Worm (Caenorhabditis elegans): ENCODE results near the gene str-173.
A peak's percentile ranks its signal among the peaks of the same experiment; 100 is the strongest.

The str-173 gene

DNA sequence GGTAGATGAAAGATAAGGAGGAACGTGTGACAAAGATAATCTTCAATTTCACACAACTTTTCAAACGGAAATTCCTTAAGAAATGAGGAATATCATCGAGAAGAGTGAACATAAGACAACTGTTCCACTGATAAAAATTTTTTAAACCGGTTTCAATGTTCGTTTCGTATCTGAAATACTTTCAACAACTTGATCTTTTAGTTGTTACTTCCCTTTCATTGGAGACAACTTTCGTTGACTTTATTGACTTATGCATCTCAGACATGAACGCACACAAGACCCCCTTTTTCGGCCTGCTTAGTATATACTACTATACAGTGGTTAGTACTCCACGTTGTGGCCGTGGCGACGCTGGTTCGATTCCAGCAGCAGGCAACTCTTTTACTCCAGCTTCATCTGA, at the start of gene str-173, which contains the start of gene Y17G9A.4:
TSS of gene str-173 (plus strand) at position 325 of the 400 bp plus-strand sequence.
TSS of gene Y17G9A.4 (minus strand) at position 101 of the 400 bp plus-strand sequence.
- TF ChIP-seq hmg-11 (tag; optimal IDR thresholded peaks at IDR 0.05) (no peak), mdl-1 (tag; optimal IDR thresholded peaks at IDR 0.05) (no peak), mml-1 (tag; optimal IDR thresholded peaks at IDR 0.05) (no peak), nhr-67 (tag; optimal IDR thresholded peaks at IDR 0.05) (no peak)

DNA sequence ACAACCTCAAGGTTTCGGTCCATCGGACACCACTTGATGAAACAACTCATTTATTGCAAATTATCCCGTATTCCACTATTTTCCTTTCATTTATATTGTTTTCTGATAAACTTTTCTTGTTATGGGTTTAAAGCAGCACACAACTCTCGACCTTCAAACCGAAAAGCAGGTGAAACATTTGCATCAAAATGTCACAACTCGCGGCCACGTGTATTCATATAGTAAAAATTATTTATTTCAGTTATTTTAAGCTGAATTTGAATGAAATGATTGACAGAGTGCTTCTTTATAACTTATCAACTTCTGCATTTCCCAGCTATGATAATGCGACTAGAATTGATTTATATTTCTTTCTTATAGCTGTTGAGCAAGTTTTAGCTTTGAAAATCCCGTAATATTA, 49.7 kb upstream of the str-173 start, which contains the start of gene srw-95:
TSS of gene srw-95 (plus strand) at position 213 of the 400 bp plus-strand sequence.
- TF ChIP-seq unc-39 (tag; optimal IDR thresholded peaks at IDR 0.05) (no peak), ztf-4 (tag; optimal IDR thresholded peaks at IDR 0.05) (no peak), hmg-11 (tag; optimal IDR thresholded peaks at IDR 0.05) (no peak), zag-1 (tag; optimal IDR thresholded peaks at IDR 0.05) (no peak), nhr-43 (tag; optimal IDR thresholded peaks at IDR 0.05; ENCODE audit: poor library complexity, severe bottlenecking) (no peak), lin-15B (tag; optimal IDR thresholded peaks at IDR 0.05) (no peak), unc-62 (GFP tag; optimal IDR thresholded peaks at IDR 0.05) (no peak), ZK546.5 (tag; optimal IDR thresholded peaks at IDR 0.05) (no peak), snpc-4 (tag; optimal IDR thresholded peaks at IDR 0.05) (no peak), nhr-11 (tag; optimal IDR thresholded peaks at IDR 0.05) (no peak), fkh-10 (GFP tag; optimal IDR thresholded peaks at IDR 0.05) (no peak), nhr-12 (tag; optimal IDR thresholded peaks at IDR 0.05) (no peak)

DNA sequence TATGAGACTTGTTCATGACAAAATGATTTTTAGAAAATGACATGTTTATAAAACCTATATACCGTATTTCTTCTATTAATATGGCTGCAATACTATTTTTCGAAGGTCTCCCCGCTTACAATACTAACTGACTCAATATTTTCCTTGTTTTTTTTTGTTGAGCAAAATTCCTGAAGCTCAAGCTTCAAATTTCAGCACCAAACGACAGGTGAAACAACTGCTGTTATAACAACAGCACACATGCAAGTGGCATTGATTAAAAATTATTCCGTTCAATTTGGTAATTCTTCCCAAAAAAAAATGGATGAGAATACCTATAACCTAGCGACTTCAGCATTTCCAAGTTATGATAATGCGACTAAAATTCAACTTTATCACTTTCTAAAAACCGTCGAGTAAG, 47.4 kb upstream of the str-173 start, which contains the start of gene srw-94:
TSS of gene srw-94 (plus strand) at position 301 of the 400 bp plus-strand sequence.
- TF ChIP-seq ztf-11 (tag; optimal IDR thresholded peaks at IDR 0.05) (no peak), ceh-16 (tag; optimal IDR thresholded peaks at IDR 0.05) (no peak), ama-1 (optimal IDR thresholded peaks at IDR 0.05) (no peak), nhr-77 (tag; optimal IDR thresholded peaks at IDR 0.05) (no peak), lsy-12 (tag; optimal IDR thresholded peaks at IDR 0.05) (no peak), fkh-2 (tag; optimal IDR thresholded peaks at IDR 0.05) (no peak), ceh-9 (tag; optimal IDR thresholded peaks at IDR 0.05) (no peak), ZK546.5 (tag; optimal IDR thresholded peaks at IDR 0.05) (no peak), pha-4 (tag; optimal IDR thresholded peaks at IDR 0.05) (no peak), jun-1 (tag; optimal IDR thresholded peaks at IDR 0.05) (no peak), nhr-67 (tag; optimal IDR thresholded peaks at IDR 0.05) (no peak), nhr-25 (tag; optimal IDR thresholded peaks at IDR 0.05) (no peak), nhr-76 (tag; optimal IDR thresholded peaks at IDR 0.05) (no peak), lin-39 (tag; optimal IDR thresholded peaks at IDR 0.05) (no peak), nhr-12 (tag; optimal IDR thresholded peaks at IDR 0.05) (no peak), unc-62 (GFP tag; optimal IDR thresholded peaks at IDR 0.05) (no peak), aly-2 (tag; optimal IDR thresholded peaks at IDR 0.05) (no peak), fkh-10 (GFP tag; optimal IDR thresholded peaks at IDR 0.05) (no peak)

DNA sequence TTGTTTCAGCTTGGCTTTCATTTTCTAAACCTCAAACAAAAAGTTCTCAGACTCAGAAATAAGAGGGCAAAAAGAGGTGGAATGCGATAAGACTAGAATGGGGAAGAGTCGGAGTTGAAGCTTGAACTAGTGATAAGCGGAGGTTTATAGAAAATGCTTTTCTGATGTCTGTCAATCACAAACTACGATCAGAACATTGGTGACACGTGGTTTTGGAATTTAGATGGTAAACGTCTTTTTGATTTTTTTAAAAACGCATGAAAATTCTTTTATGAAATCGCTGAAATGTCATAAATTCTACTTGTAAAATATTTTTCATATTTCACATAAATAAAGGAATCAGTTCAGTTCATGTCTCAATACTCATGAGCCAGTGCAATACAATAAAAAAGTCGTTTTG, 40.5 kb upstream of the str-173 start, which contains the start of gene H06H21.8:
TSS of gene H06H21.8 (minus strand) at position 78 of the 400 bp plus-strand sequence.
- no peak for TF ChIP-seq nhr-25 (tag; optimal IDR thresholded peaks at IDR 0.05)
- no peak for TF ChIP-seq R02D3.7 (tag; optimal IDR thresholded peaks at IDR 0.05)
- TF ChIP-seq daf-12 (tag; optimal IDR thresholded peaks at IDR 0.05) = no peak
- TF ChIP-seq elt-2 (tag; optimal IDR thresholded peaks at IDR 0.05) = peak; percentile 80
- TF ChIP-seq pqm-1 (tag; optimal IDR thresholded peaks at IDR 0.05) = peak; percentile 69
- no peak for TF ChIP-seq elt-1 (tag; optimal IDR thresholded peaks at IDR 0.05)

DNA sequence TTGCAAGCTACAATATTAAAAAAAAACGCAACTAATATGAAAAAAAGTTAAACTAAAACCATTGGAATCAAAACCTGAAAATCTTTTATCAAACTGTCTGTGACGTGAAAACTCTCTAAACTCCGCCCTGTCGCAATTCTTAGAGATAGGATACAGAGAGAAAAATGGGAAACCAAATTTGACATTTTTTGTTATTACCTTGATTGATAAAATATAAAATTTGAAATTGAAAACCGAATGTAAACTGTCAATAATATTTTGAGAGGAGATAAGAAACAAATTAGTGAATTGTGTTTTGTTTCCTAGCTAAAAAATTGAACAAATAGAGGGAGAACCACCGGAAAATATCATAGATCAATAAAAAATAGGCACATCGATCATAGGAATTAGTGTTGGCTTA, 39.7 kb upstream of the str-173 start:
- TF ChIP-seq pqm-1 (tag; optimal IDR thresholded peaks at IDR 0.05) (peak; percentile 37), nhr-25 (tag; optimal IDR thresholded peaks at IDR 0.05) (no peak), elt-2 (tag; optimal IDR thresholded peaks at IDR 0.05) (peak; percentile 69)

DNA sequence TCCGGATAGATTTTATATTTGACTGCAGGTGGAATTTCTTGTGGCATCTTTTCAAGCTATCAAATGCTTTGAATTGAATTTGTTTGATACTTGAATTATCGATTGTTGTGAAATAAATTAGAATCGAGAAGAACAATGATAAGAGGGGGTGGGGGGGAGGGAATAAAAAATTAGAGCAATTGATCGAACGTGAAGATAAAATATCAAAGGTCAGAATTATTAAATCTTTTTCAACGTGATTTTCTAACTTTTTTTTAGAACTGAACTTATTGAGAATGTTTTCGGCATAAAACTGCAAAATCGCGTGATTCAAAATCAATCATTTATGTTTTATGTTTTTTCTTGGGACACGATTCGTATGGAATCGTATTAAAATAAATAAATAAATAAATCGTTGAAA, 34.4 kb upstream of the str-173 start, which contains the start of gene mpz-4:
TSS of gene mpz-4 (minus strand) at position 101 of the 400 bp plus-strand sequence.
- TF ChIP-seq sea-2 (GFP tag; optimal IDR thresholded peaks at IDR 0.05) (no peak), unc-39 (tag; optimal IDR thresholded peaks at IDR 0.05) (no peak), ceh-82 (tag; optimal IDR thresholded peaks at IDR 0.05) (no peak), nhr-67 (tag; optimal IDR thresholded peaks at IDR 0.05) (no peak), nfya-1 (tag; optimal IDR thresholded peaks at IDR 0.05; ENCODE audit: insufficient read depth) (no peak), tbx-2 (tag; optimal IDR thresholded peaks at IDR 0.05) (no peak), ztf-11 (tag; optimal IDR thresholded peaks at IDR 0.05) (no peak), nhr-76 (tag; optimal IDR thresholded peaks at IDR 0.05) (no peak), hmg-11 (tag; optimal IDR thresholded peaks at IDR 0.05) (no peak), lsy-12 (tag; optimal IDR thresholded peaks at IDR 0.05) (no peak), nhr-25 (tag; optimal IDR thresholded peaks at IDR 0.05) (no peak), elt-3 (tag; optimal IDR thresholded peaks at IDR 0.05) (no peak), fkh-2 (tag; optimal IDR thresholded peaks at IDR 0.05) (no peak), aly-2 (tag; optimal IDR thresholded peaks at IDR 0.05) (no peak), ceh-28 (tag; optimal IDR thresholded peaks at IDR 0.05) (no peak), lin-39 (tag; optimal IDR thresholded peaks at IDR 0.05) (no peak), snpc-4 (tag; optimal IDR thresholded peaks at IDR 0.05) (no peak), fkh-10 (GFP tag; optimal IDR thresholded peaks at IDR 0.05) (no peak), ceh-16 (tag; optimal IDR thresholded peaks at IDR 0.05) (no peak), skn-1 (tag; optimal IDR thresholded peaks at IDR 0.05) (no peak)
